Worm (Caenorhabditis elegans) whole organism, L2 larva: Measurements from ENCODE around the gene H12D21.10.
A peak's percentile ranks its signal among the peaks of the same experiment; 100 is the strongest.

Experiments
- C34F6.9 ChIP-seq: fragments of 150-350 bp; optimal IDR thresholded peaks from 2 replicates; lab custom pipeline; 2014; ENCODE audit warnings: missing biosample characterization, missing genetic modification characterization
- R02D3.7 ChIP-seq: fragments of 150-350 bp; optimal IDR thresholded peaks from 2 replicates; lab custom pipeline; 2014; ENCODE audit warnings: missing biosample characterization, missing genetic modification characterization
- Y55F3AM.14 ChIP-seq: fragments of 200-800 bp; sonication (Bioruptor generic); optimal IDR thresholded peaks from 2 replicates; lab custom pipeline; 2018; ENCODE audit warnings: mild to moderate bottlenecking, missing genetic modification characterization, missing compliant biosample characterization
- ZK546.5 ChIP-seq: sonication (generic microtip); optimal IDR thresholded peaks from 2 replicates; lab custom pipeline; 2017; ENCODE audit warnings: missing biosample characterization, missing genetic modification characterization
- alr-1 ChIP-seq: fragments of 150-350 bp; optimal IDR thresholded peaks from 2 replicates; lab custom pipeline; 2014; ENCODE audit warnings: missing biosample characterization, missing genetic modification characterization
- aly-2 ChIP-seq: fragments of 150-350 bp; optimal IDR thresholded peaks from 2 replicates; lab custom pipeline; 2014; ENCODE audit warnings: missing biosample characterization, missing genetic modification characterization
- ama-1 ChIP-seq: fragments of 150-350 bp; optimal IDR thresholded peaks from 2 replicates; lab custom pipeline; 2018; ENCODE audit warnings: inconsistent platforms
- blmp-1 ChIP-seq: sonication (generic microtip); optimal IDR thresholded peaks from 2 replicates; lab custom pipeline; 2017; ENCODE audit warnings: missing genetic modification characterization, mild to moderate bottlenecking, missing compliant biosample characterization, antibody characterized with exemption, moderate library complexity; ENCODE audit not compliant: insufficient read depth
- ceh-82 ChIP-seq: fragments of 150-350 bp; optimal IDR thresholded peaks from 2 replicates; lab custom pipeline; 2014; ENCODE audit warnings: missing biosample characterization, missing genetic modification characterization
- dmd-4 ChIP-seq: sonication (generic microtip); optimal IDR thresholded peaks from 2 replicates; lab custom pipeline; 2017; ENCODE audit warnings: missing biosample characterization, missing genetic modification characterization
- egl-27 ChIP-seq: sonication (generic microtip); optimal IDR thresholded peaks from 3 replicates; lab custom pipeline; 2017; ENCODE audit warnings: missing biosample characterization, missing genetic modification reagents, missing genetic modification characterization
- elt-1 ChIP-seq: fragments of 150-350 bp; optimal IDR thresholded peaks from 2 replicates; lab custom pipeline; 2014; ENCODE audit warnings: missing biosample characterization, missing genetic modification characterization
- fos-1 ChIP-seq: fragments of 150-350 bp; optimal IDR thresholded peaks from 2 replicates; lab custom pipeline; 2014; ENCODE audit warnings: missing biosample characterization, missing genetic modification characterization
- gmeb-1 ChIP-seq: fragments of 150-350 bp; optimal IDR thresholded peaks from 2 replicates; lab custom pipeline; 2014; ENCODE audit warnings: missing biosample characterization, missing genetic modification characterization
- lin-11 ChIP-seq: fragments of 150-350 bp; sonication (generic microtip); optimal IDR thresholded peaks from 2 replicates; lab custom pipeline; 2014; ENCODE audit warnings: missing biosample characterization, missing genetic modification characterization, inconsistent platforms, mixed read lengths
- lin-39 ChIP-seq: fragments of 150-350 bp; optimal IDR thresholded peaks from 2 replicates; lab custom pipeline; 2014; ENCODE audit warnings: missing biosample characterization, missing genetic modification reagents, missing genetic modification characterization
- lsy-2 ChIP-seq, 2 experiments: fragments of 150-350 bp in 1 of 2; sonication (generic microtip) in 1 of 2; optimal IDR thresholded peaks; 2 replicates each; lab custom pipeline; 2014 to 2017; ENCODE audit warnings: missing biosample characterization in 2 of 2, missing genetic modification characterization in 2 of 2
- mab-5 ChIP-seq: fragments of 150-350 bp; optimal IDR thresholded peaks from 2 replicates; lab custom pipeline; 2014; ENCODE audit warnings: missing biosample characterization, missing genetic modification characterization
- mdl-1 ChIP-seq, 2 experiments: fragments of 150-350 bp in 1 of 2; sonication (generic microtip) in 1 of 2; optimal IDR thresholded peaks; 2 replicates each; lab custom pipeline; 2017; ENCODE audit warnings: missing biosample characterization in 2 of 2, missing genetic modification characterization in 2 of 2
- nhr-10 ChIP-seq: sonication (generic microtip); optimal IDR thresholded peaks from 2 replicates; lab custom pipeline; 2017; ENCODE audit warnings: missing biosample characterization, missing genetic modification characterization
- nhr-11 ChIP-seq: fragments of 150-350 bp; optimal IDR thresholded peaks from 2 replicates; lab custom pipeline; 2014; ENCODE audit warnings: missing biosample characterization, missing genetic modification characterization
- nhr-12 ChIP-seq: fragments of 150-350 bp; optimal IDR thresholded peaks from 2 replicates; lab custom pipeline; 2014; ENCODE audit warnings: missing biosample characterization, missing genetic modification characterization
- nhr-129 ChIP-seq: fragments of 150-350 bp; optimal IDR thresholded peaks from 2 replicates; lab custom pipeline; 2014; ENCODE audit warnings: missing biosample characterization, missing genetic modification characterization
- nhr-21 ChIP-seq: fragments of 150-350 bp; optimal IDR thresholded peaks from 2 replicates; lab custom pipeline; 2014; ENCODE audit warnings: missing biosample characterization, missing genetic modification characterization
- nhr-25 ChIP-seq: fragments of 150-350 bp; sonication (generic microtip); optimal IDR thresholded peaks from 3 replicates; lab custom pipeline; 2014; ENCODE audit warnings: missing biosample characterization, missing genetic modification characterization
- nhr-6 ChIP-seq: fragments of 150-350 bp; optimal IDR thresholded peaks from 2 replicates; lab custom pipeline; 2014; ENCODE audit warnings: missing biosample characterization, missing genetic modification characterization
- nhr-77 ChIP-seq: fragments of 150-350 bp; optimal IDR thresholded peaks from 2 replicates; lab custom pipeline; 2014; ENCODE audit warnings: missing biosample characterization, missing genetic modification characterization
- peb-1 ChIP-seq: fragments of 150-350 bp; optimal IDR thresholded peaks from 2 replicates; lab custom pipeline; 2014; ENCODE audit warnings: missing biosample characterization, missing genetic modification characterization
- sem-4 ChIP-seq: fragments of 150-350 bp; optimal IDR thresholded peaks from 2 replicates; lab custom pipeline; 2014; ENCODE audit warnings: missing biosample characterization, missing genetic modification reagents, missing genetic modification characterization
- skn-1 ChIP-seq: sonication (generic microtip); optimal IDR thresholded peaks from 2 replicates; lab custom pipeline; 2017; ENCODE audit warnings: missing biosample characterization, missing genetic modification characterization
- sma-9 ChIP-seq, 2 experiments: fragments of 150-350 bp in 1 of 2; sonication (generic microtip) in 1 of 2; optimal IDR thresholded peaks; 2 replicates each; lab custom pipeline; 2014 to 2016; ENCODE audit warnings: missing genetic modification characterization in 2 of 2, mild to moderate bottlenecking in 1 of 2, missing biosample characterization in 1 of 2, missing compliant biosample characterization in 1 of 2, missing genetic modification reagents in 1 of 2, moderate library complexity in 1 of 2
- snpc-4 ChIP-seq: fragments of 150-350 bp; optimal IDR thresholded peaks from 2 replicates; lab custom pipeline; 2014; ENCODE audit warnings: missing biosample characterization, missing genetic modification characterization
- unc-39 ChIP-seq: fragments of 150-350 bp; optimal IDR thresholded peaks from 2 replicates; lab custom pipeline; 2014; ENCODE audit warnings: missing biosample characterization, missing genetic modification characterization
- unc-55 ChIP-seq: fragments of 150-350 bp; sonication (generic microtip); optimal IDR thresholded peaks from 3 replicates; lab custom pipeline; 2014; ENCODE audit warnings: missing biosample characterization, missing genetic modification reagents, missing genetic modification characterization
- unc-62 ChIP-seq: fragments of 150-350 bp; optimal IDR thresholded peaks from 2 replicates; lab custom pipeline; 2014; ENCODE audit warnings: missing biosample characterization, missing genetic modification reagents, missing genetic modification characterization
- zag-1 ChIP-seq: fragments of 150-350 bp; optimal IDR thresholded peaks from 2 replicates; lab custom pipeline; 2014; ENCODE audit warnings: missing biosample characterization, missing genetic modification characterization
- ztf-1 ChIP-seq: fragments of 200-800 bp; sonication (Bioruptor generic); conservative IDR thresholded peaks from 2 replicates; pipeline ENCODE4 v1.3.6; 2022; ENCODE audit warnings: missing genetic modification characterization, missing compliant biosample characterization
- ztf-11 ChIP-seq: sonication (generic microtip); optimal IDR thresholded peaks from 2 replicates; lab custom pipeline; 2017; ENCODE audit warnings: missing biosample characterization, missing genetic modification characterization

H12D21.10 gene

ce11 chrV:14852620-14853019, 47.0 kb upstream of the H12D21.10 start:
- TF ChIP-seq zag-1 (tag; lab: Kevin White, UChicago) (peak; percentile 12), unc-55 (GFP tag; lab: Kevin White, UChicago) (peak; percentile 2), C34F6.9 (no peak), nhr-129 (tag; lab: Kevin White, UChicago) (peak; percentile 13)

DNA sequence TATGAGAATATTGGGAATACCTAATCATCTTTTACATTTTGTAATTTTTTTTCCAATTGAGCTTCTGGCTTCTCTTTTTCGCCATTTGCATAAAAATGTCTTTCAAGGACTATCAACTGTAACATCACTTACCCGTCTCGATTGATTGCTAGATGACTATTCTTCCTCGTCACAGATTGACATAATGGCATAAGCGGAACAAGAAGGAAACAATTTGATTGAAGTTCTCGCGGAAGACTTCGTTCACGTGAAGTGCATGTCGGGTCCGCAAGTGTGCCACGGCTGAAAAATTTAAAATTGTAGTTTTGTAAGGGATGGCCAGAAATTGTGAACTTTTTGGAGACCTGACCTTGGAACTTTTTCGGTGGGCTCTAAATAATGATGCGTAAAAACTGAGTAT, 45.9 kb upstream of the H12D21.10 start:
- TF ChIP-seq nhr-6 (tag; lab: Kevin White, UChicago) (no peak), R02D3.7 (tag; lab: Kevin White, UChicago) (no peak), nhr-129 (tag; lab: Kevin White, UChicago) (no peak), lsy-2 (tag; optimal IDR thresholded peaks at IDR 0.05; lab: Kevin White, UChicago) (no peak), unc-39 (tag; lab: Kevin White, UChicago) (no peak), alr-1 (tag; lab: Kevin White, UChicago) (no peak), elt-1 (no peak), unc-62 (GFP tag; lab: Kevin White, UChicago) (no peak), ztf-11 (tag; lab: Kevin White, UChicago) (no peak), sem-4 (tag; lab: Kevin White, UChicago) (no peak), nhr-10 (tag; lab: Kevin White, UChicago) (no peak), nhr-11 (tag; lab: Kevin White, UChicago) (no peak), Y55F3AM.14 (GFP tag; lab: Kevin White, UChicago) (no peak), nhr-25 (tag; lab: Kevin White, UChicago) (no peak)

DNA sequence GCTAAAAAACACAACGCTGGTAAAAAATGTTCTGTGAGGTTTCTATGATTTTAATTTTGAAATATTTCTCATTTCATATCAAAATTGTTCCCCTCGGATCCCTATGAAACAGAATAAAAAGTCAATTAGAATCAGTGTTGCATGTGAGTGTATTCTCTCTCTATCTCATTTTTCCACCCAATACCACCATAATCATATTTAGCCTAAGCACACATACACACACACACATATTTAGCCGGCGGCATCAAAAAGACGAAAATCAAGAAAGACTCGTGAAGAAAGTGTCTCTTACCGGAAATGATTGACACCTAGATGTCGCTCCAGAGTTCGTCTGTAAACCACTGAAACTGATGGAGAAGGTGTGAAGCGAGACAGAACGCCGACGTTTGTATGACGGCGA, 45.3 kb upstream of the H12D21.10 start:
- TF ChIP-seq dmd-4 (tag; lab: Kevin White, UChicago), result no peak
- no peak for TF ChIP-seq blmp-1 (tag; lab: Kevin White, UChicago)
- TF ChIP-seq unc-62 (GFP tag; lab: Kevin White, UChicago), result no peak
- TF ChIP-seq lsy-2 (tag; optimal IDR thresholded peaks at IDR 0.05; lab: Kevin White, UChicago), result no peak
- no peak for TF ChIP-seq nhr-25 (tag; lab: Kevin White, UChicago)
- TF ChIP-seq ama-1, result no peak
- no peak for TF ChIP-seq ztf-1 (GFP tag; lab: Robert Waterston, UW)
- TF ChIP-seq sma-9 (GFP tag; optimal IDR thresholded peaks at IDR 0.05; lab: Kevin White, UChicago), result no peak
- TF ChIP-seq sma-9 (tag; optimal IDR thresholded peaks at IDR 0.05; lab: Kevin White, UChicago), result no peak
- TF ChIP-seq skn-1 (tag; lab: Kevin White, UChicago), result no peak
- TF ChIP-seq egl-27, result no peak
- TF ChIP-seq mab-5 (tag; lab: Kevin White, UChicago), result no peak
- TF ChIP-seq ZK546.5 (tag; lab: Kevin White, UChicago), result no peak
- no peak for TF ChIP-seq unc-39 (tag; lab: Kevin White, UChicago)
- TF ChIP-seq C34F6.9, result no peak
- TF ChIP-seq nhr-129 (tag; lab: Kevin White, UChicago), result no peak
- TF ChIP-seq aly-2, result no peak

DNA sequence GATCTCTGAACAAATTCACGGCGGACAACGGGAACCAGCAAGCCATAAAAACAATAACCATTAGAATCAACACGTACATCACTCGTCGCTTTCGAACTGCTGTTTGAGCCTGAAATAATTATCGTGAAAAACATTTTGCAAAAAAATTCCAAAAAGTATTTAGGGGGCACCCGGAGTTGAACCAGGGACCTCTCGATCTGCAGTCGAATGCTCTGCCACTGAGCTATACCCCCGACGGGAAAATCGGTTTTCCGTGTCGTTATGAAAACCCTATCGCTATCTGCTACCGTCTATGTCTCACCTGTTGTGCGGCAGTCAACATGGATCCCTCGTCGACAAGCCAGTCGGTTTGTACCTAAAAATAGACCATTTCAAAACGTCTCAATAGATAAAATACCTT, 44.0 kb upstream of the H12D21.10 start:
- no peak for TF ChIP-seq fos-1
- TF ChIP-seq lin-11 (tag; lab: Kevin White, UChicago), result peak; percentile 21
- TF ChIP-seq ZK546.5 (tag; lab: Kevin White, UChicago), result no peak
- TF ChIP-seq blmp-1 (tag; lab: Kevin White, UChicago), result no peak
- no peak for TF ChIP-seq nhr-77 (tag; lab: Kevin White, UChicago)
- peak; percentile 31 for TF ChIP-seq nhr-129 (tag; lab: Kevin White, UChicago)
- TF ChIP-seq gmeb-1 (tag; lab: Kevin White, UChicago), result peak; percentile 37
- no peak for TF ChIP-seq unc-62 (GFP tag; lab: Kevin White, UChicago)
- TF ChIP-seq nhr-25 (tag; lab: Kevin White, UChicago), result no peak
- TF ChIP-seq sem-4 (tag; lab: Kevin White, UChicago), result no peak
- TF ChIP-seq mdl-1 (tag; optimal IDR thresholded peaks at IDR 0.05; lab: Kevin White, UChicago), result no peak
- no peak for TF ChIP-seq nhr-12 (tag; lab: Kevin White, UChicago)
- no peak for TF ChIP-seq nhr-21 (tag; lab: Kevin White, UChicago)
- no peak for TF ChIP-seq mab-5 (tag; lab: Kevin White, UChicago)
- no peak for TF ChIP-seq ceh-82
- no peak for TF ChIP-seq lsy-2 (tag; optimal IDR thresholded peaks at IDR 0.05; lab: Kevin White, UChicago)
- no peak for TF ChIP-seq peb-1
- peak; percentile 17 for TF ChIP-seq unc-55 (GFP tag; lab: Kevin White, UChicago)
- TF ChIP-seq lin-39 (tag; lab: Kevin White, UChicago), result no peak
- TF ChIP-seq snpc-4 (tag; lab: Kevin White, UChicago), result peak; percentile 58
- TF ChIP-seq ztf-11 (tag; lab: Kevin White, UChicago), result no peak
- TF ChIP-seq sma-9 (GFP tag; optimal IDR thresholded peaks at IDR 0.05; lab: Kevin White, UChicago), result peak; percentile 23
- no peak for TF ChIP-seq sma-9 (tag; optimal IDR thresholded peaks at IDR 0.05; lab: Kevin White, UChicago)
- no peak for TF ChIP-seq alr-1 (tag; lab: Kevin White, UChicago)
